Fruit fly (Drosophila melanogaster): ENCODE results near the gene Ssdp.

The Ssdp gene

dm6 chr3R:18243718-18244170 lies 44.3 kb upstream of the Ssdp start (continued):
- TF ChIP-seq pan (optimal IDR thresholded peaks at IDR 0.05) (no peak), pan (GFP tag; optimal IDR thresholded peaks at IDR 0.05 in 1 of 2, IDR thresholded peaks at IDR 0.05 in 1 of 2) (peak in 1 of 2 experiments; percentile 14), tin (GFP tag; optimal IDR thresholded peaks at IDR 0.05) (no peak), so (GFP tag; IDR thresholded peaks at IDR 0.05) (no peak), sisA (GFP tag; IDR thresholded peaks at IDR 0.05) (no peak), Hr51 (GFP tag; optimal IDR thresholded peaks at IDR 0.05) (peak in 1 of 2 experiments; percentile 12), CG4730 (GFP tag; IDR thresholded peaks at IDR 0.05) (no peak), CG12659 (GFP tag; optimal IDR thresholded peaks at IDR 0.05) (peak; percentile 40), mirr (GFP tag; optimal IDR thresholded peaks at IDR 0.05) (peak; percentile 49), cato (GFP tag; optimal IDR thresholded peaks at IDR 0.05; ENCODE audit: borderline replicate concordance) (no peak), Atf3 (GFP tag; optimal IDR thresholded peaks at IDR 0.05) (no peak), CG8924 (tag; optimal IDR thresholded peaks at IDR 0.05) (no peak), CG6854 (GFP tag; optimal IDR thresholded peaks at IDR 0.05) (peak; percentile 27), chm (GFP tag; IDR thresholded peaks at IDR 0.05) (peak; percentile 7; the same call in 1 of the 2 replicates), zen (tag; optimal IDR thresholded peaks at IDR 0.05) (no peak), CG3281 (GFP tag; optimal IDR thresholded peaks at IDR 0.05) (peak; percentile 8), CG15514 (GFP tag; optimal IDR thresholded peaks at IDR 0.05) (peak; percentile 41), wdn (GFP tag; IDR thresholded peaks at IDR 0.05) (0 out of 2 replicates have a peak, but pooled peaks have one; percentile 10), lilli (GFP tag; optimal IDR thresholded peaks at IDR 0.05) (peak; percentile 35), CG7839 (tag; optimal IDR thresholded peaks at IDR 0.05) (peak; percentile 2), Hr3 (GFP tag; optimal IDR thresholded peaks at IDR 0.05) (no peak), pfk (GFP tag; optimal IDR thresholded peaks at IDR 0.05) (peak; percentile 2), Gug (GFP tag; IDR thresholded peaks at IDR 0.05) (peak; percentile 21; the same call in 1 of the 4 replicates), disco-r (GFP tag; optimal IDR thresholded peaks at IDR 0.05) (no peak), Lhr (GFP tag; optimal IDR thresholded peaks at IDR 0.05) (no peak), Nf-YC (tag; optimal IDR thresholded peaks at IDR 0.05) (no peak), fd102C (GFP tag; optimal IDR thresholded peaks at IDR 0.05) (no peak), CG3407 (GFP tag; optimal IDR thresholded peaks at IDR 0.05) (no peak), CG12942 (GFP tag; optimal IDR thresholded peaks at IDR 0.05) (no peak), B-H2 (GFP tag; optimal IDR thresholded peaks at IDR 0.05) (peak; percentile 51), knrl (GFP tag; IDR thresholded peaks at IDR 0.05; ENCODE audit: partially characterized antibody) (peak; percentile 30; the same call in 1 of the 3 replicates), MESR4 (GFP tag; optimal IDR thresholded peaks at IDR 0.05) (no peak), zfh2 (GFP tag; optimal IDR thresholded peaks at IDR 0.05) (peak; percentile 42), CG12071 (GFP tag; optimal IDR thresholded peaks at IDR 0.05) (peak; percentile 58), hb (GFP tag; IDR thresholded peaks at IDR 0.05; ENCODE audit: partially characterized antibody) (no peak), sima (GFP tag; optimal IDR thresholded peaks at IDR 0.05) (no peak), CG42726 (GFP tag; IDR thresholded peaks at IDR 0.05; ENCODE audit: partially characterized antibody) (no peak), peb (GFP tag; IDR thresholded peaks at IDR 0.05) (no peak), Scr (GFP tag; IDR thresholded peaks at IDR 0.05; ENCODE audit: partially characterized antibody) (no peak), CG6813 (GFP tag; optimal IDR thresholded peaks at IDR 0.05) (peak; percentile 44), CG7271 (tag; optimal IDR thresholded peaks at IDR 0.05) (no peak), CG33213 (GFP tag; optimal IDR thresholded peaks at IDR 0.05) (peak; percentile 10), Ravus (GFP tag; IDR thresholded peaks at IDR 0.05) (no peak), cad (GFP tag; optimal IDR thresholded peaks at IDR 0.05) (no peak), pros (GFP tag; optimal IDR thresholded peaks at IDR 0.05) (no peak), CHES-1-like (GFP tag; optimal IDR thresholded peaks at IDR 0.05) (no peak), mam (GFP tag; optimal IDR thresholded peaks at IDR 0.05) (no peak), pnt (GFP tag; optimal IDR thresholded peaks at IDR 0.05) (no peak), onecut (GFP tag; IDR thresholded peaks at IDR 0.05) (peak; percentile 100), Chrac-16 (GFP tag; optimal IDR thresholded peaks at IDR 0.05) (peak; percentile 25), CG2199 (GFP tag; IDR thresholded peaks at IDR 0.05) (no peak)

Data from whole organism, embryonic.